Worm (Caenorhabditis elegans): ENCODE data around the gene R12B2.7.

The R12B2.7 gene

ce11 chrIII:5840277-5840676 is 25.4 kb downstream of the R12B2.7 start (continued):
- no peak for TF ChIP-seq ZK546.5 (tag; optimal IDR thresholded peaks at IDR 0.05)
- peak; percentile 16 for TF ChIP-seq dve-1 (tag; optimal IDR thresholded peaks at IDR 0.05; ENCODE audit: insufficient read depth)
- TF ChIP-seq ces-1 (GFP tag; optimal IDR thresholded peaks at IDR 0.05) = no peak
- TF ChIP-seq fos-1 (tag; optimal IDR thresholded peaks at IDR 0.05) = no peak
- no peak for TF ChIP-seq lin-38 (GFP tag; IDR thresholded peaks at IDR 0.05)
- TF ChIP-seq nhr-10 (tag; optimal IDR thresholded peaks at IDR 0.05) = no peak
- TF ChIP-seq lin-15B (tag; optimal IDR thresholded peaks at IDR 0.05) = no peak
- no peak for TF ChIP-seq ctbp-1 (GFP tag; IDR thresholded peaks at IDR 0.05)
- no peak for TF ChIP-seq daf-16 (GFP tag; optimal IDR thresholded peaks at IDR 0.05)
- peak; percentile 49 for TF ChIP-seq daf-16 (tag; optimal IDR thresholded peaks at IDR 0.05)
- no peak for TF ChIP-seq Y5F2A.4 (GFP tag; optimal IDR thresholded peaks at IDR 0.05)
- TF ChIP-seq zag-1 (tag; optimal IDR thresholded peaks at IDR 0.05) = no peak
- TF ChIP-seq nhr-28 (tag; optimal IDR thresholded peaks at IDR 0.05) = peak; percentile 41
- no peak for TF ChIP-seq T20F7.1 (GFP tag; optimal IDR thresholded peaks at IDR 0.05)
- no peak for TF ChIP-seq aha-1 (tag)
- no peak for TF ChIP-seq pha-4 (GFP tag; IDR thresholded peaks at IDR 0.05)
- no peak for TF ChIP-seq pha-4 (tag; optimal IDR thresholded peaks at IDR 0.05)
- no peak for TF ChIP-seq dpl-1 (GFP tag; optimal IDR thresholded peaks at IDR 0.05)
- no peak for TF ChIP-seq spr-1 (tag; optimal IDR thresholded peaks at IDR 0.05)

- TF ChIP-seq Y105C5A.15 (GFP tag; IDR thresholded peaks at IDR 0.05) (no peak), snpc-1.2 (GFP tag; IDR thresholded peaks at IDR 0.05) (no peak), lin-29 (GFP tag; IDR thresholded peaks at IDR 0.05) (no peak), dmd-9 (GFP tag; IDR thresholded peaks at IDR 0.05) (no peak), dmd-6 (GFP tag; IDR thresholded peaks at IDR 0.05) (peak; percentile 64), hmg-1.1 (GFP tag; IDR thresholded peaks at IDR 0.05) (0 out of 2 replicates have a peak, but pooled peaks have one; percentile 19), Y48G9A.11 (GFP tag; IDR thresholded peaks at IDR 0.05) (no peak), dve-1 (tag; optimal IDR thresholded peaks at IDR 0.05; ENCODE audit: insufficient read depth) (peak; percentile 56), hlh-30 (tag; optimal IDR thresholded peaks at IDR 0.05; ENCODE audit: insufficient read depth) (peak; percentile 52), lin-15B (tag; optimal IDR thresholded peaks at IDR 0.05) (no peak), aha-1 (tag) (peak; percentile 47), rbr-2 (tag; optimal IDR thresholded peaks at IDR 0.05) (no peak), daf-16 (GFP tag; optimal IDR thresholded peaks at IDR 0.05) (no peak), daf-16 (tag; optimal IDR thresholded peaks at IDR 0.05) (peak; percentile 7), unc-62 (GFP tag; optimal IDR thresholded peaks at IDR 0.05 in 1 of 2) (peak in 1 of 2 experiments; percentile 52), unc-62 (tag; optimal IDR thresholded peaks at IDR 0.05) (no peak)
Measured at ce11 chrIII:5840815-5841573, 26.1 kb downstream of the R12B2.7 start.

ce11 chrIII:5841676-5842075 is 26.8 kb downstream of the R12B2.7 start:
- TF ChIP-seq mep-1 (tag; optimal IDR thresholded peaks at IDR 0.05) (peak; percentile 50), F26F4.8 (GFP tag; conservative IDR thresholded peaks at IDR 0.05) (no peak), hlh-11 (tag; optimal IDR thresholded peaks at IDR 0.05) (peak; percentile 71), zfp-2 (tag; optimal IDR thresholded peaks at IDR 0.05) (no peak), zfp-3 (GFP tag; conservative IDR thresholded peaks at IDR 0.05) (no peak), duxl-1 (tag; optimal IDR thresholded peaks at IDR 0.05; ENCODE audit: poor library complexity) (no peak), nhr-48 (tag; optimal IDR thresholded peaks at IDR 0.05) (peak; percentile 33), T26A8.4 (GFP tag; IDR thresholded peaks at IDR 0.05) (0 out of 2 replicates have a peak, but pooled peaks have one; percentile 23), hlh-30 (tag; optimal IDR thresholded peaks at IDR 0.05; ENCODE audit: insufficient read depth) (peak; percentile 86), dve-1 (tag; optimal IDR thresholded peaks at IDR 0.05; ENCODE audit: insufficient read depth) (peak; percentile 53), mes-2 (tag; optimal IDR thresholded peaks at IDR 0.05; ENCODE audit: poor library complexity, severe bottlenecking) (no peak), dmd-6 (GFP tag; IDR thresholded peaks at IDR 0.05) (peak; percentile 65), mxl-3 (GFP tag; optimal IDR thresholded peaks at IDR 0.05) (peak; percentile 67), lsy-2 (tag; optimal IDR thresholded peaks at IDR 0.05) (peak in 1 of 2 experiments; percentile 59), dpl-1 (GFP tag; optimal IDR thresholded peaks at IDR 0.05) (peak; percentile 6), nhr-28 (tag; optimal IDR thresholded peaks at IDR 0.05) (peak; percentile 76), zip-11 (GFP tag; IDR thresholded peaks at IDR 0.05) (no peak), nhr-11 (tag; optimal IDR thresholded peaks at IDR 0.05) (peak; percentile 74), mdl-1 (tag; optimal IDR thresholded peaks at IDR 0.05) (peak; percentile 7 to 83), ama-1 (optimal IDR thresholded peaks at IDR 0.05) (peak; percentile 2)

Data from whole organism, L4 larva.